Fruit fly (Drosophila melanogaster) S2 (cell line): ENCODE results near the gene CG2861.

Experiments used
- CG8478 ChIP-seq: fragments of >200 bp; optimal IDR thresholded peaks from 2 replicates; lab custom pipeline; 2018
- CTCF ChIP-seq, 2 experiments: fragments of >200 bp; optimal IDR thresholded peaks; 2 replicates each; lab custom pipeline; 2018

The CG2861 gene

dm6 chrX:4804762-4805161 lies at the start of gene CG2861:
Gene CG2861, minus strand, starts transcription at chrX:4804862.
- TF ChIP-seq CTCF (optimal IDR thresholded peaks at IDR 0.05; lab: Kevin White, UChicago) (no peak), CG8478 (lab: Kevin White, UChicago) (no peak)

DNA sequence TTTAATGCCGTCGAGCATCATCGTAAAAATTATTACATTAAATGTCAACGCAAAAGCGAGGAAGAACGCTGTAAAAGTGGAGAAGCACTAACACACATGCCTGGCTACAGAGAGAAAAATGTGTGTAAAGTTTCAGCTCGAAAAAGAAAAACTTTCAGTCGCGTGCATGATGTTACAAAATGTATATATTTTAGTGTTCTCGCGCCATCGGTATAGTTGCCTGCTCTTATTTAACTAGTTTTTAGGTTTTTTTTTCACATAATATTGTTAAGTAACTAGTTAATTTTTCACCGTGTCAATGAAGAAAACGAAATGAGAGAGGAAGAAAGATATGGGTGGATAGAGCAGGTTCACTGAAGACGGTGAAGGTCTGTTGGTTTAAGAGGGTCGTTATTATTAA lies 44.7 kb upstream of the CG2861 start:
- TF ChIP-seq CG8478 (lab: Kevin White, UChicago) (no peak), CTCF (optimal IDR thresholded peaks at IDR 0.05; lab: Kevin White, UChicago) (no peak)

- TF ChIP-seq CG8478 (lab: Kevin White, UChicago) (no peak), CTCF (optimal IDR thresholded peaks at IDR 0.05; lab: Kevin White, UChicago) (no peak)
Observed at dm6 chrX:4840548-4841098, 36.0 kb upstream of the CG2861 start, which contains the start of gene CG42594. Gene CG42594, plus strand, starts transcription at chrX:4840833.

- no peak for TF ChIP-seq CG8478 (lab: Kevin White, UChicago)
- no peak for TF ChIP-seq CTCF (optimal IDR thresholded peaks at IDR 0.05; lab: Kevin White, UChicago)
Observed at dm6 chrX:4825674-4826073, 21.0 kb upstream of the CG2861 start, which contains the start of gene CG12682. Gene CG12682, plus strand, starts transcription at chrX:4825974.

dm6 chrX:4807826-4808225 lies 3.2 kb upstream of the CG2861 start:
- TF ChIP-seq CG8478 (lab: Kevin White, UChicago) (no peak), CTCF (optimal IDR thresholded peaks at IDR 0.05; lab: Kevin White, UChicago) (no peak)

- TF ChIP-seq CTCF (optimal IDR thresholded peaks at IDR 0.05; lab: Kevin White, UChicago) (no peak), CG8478 (lab: Kevin White, UChicago) (no peak)
Observed at dm6 chrX:4783775-4784174, 20.9 kb downstream of the CG2861 start, which contains the start of gene CG6978. Gene CG6978, plus strand, starts transcription at chrX:4784075.

dm6 chrX:4782689-4783088 lies 22.0 kb downstream of the CG2861 start, which contains the start of gene CG15471:
Gene CG15471, minus strand, starts transcription at chrX:4782789.
- TF ChIP-seq CG8478 (lab: Kevin White, UChicago) (no peak), CTCF (optimal IDR thresholded peaks at IDR 0.05; lab: Kevin White, UChicago) (no peak)

- TF ChIP-seq CTCF (optimal IDR thresholded peaks at IDR 0.05; lab: Kevin White, UChicago) (no peak), CG8478 (lab: Kevin White, UChicago) (no peak)
Observed at dm6 chrX:4777275-4777674, 27.4 kb downstream of the CG2861 start, which contains the start of gene CG2871. Gene CG2871, minus strand, starts transcription at chrX:4777375.

dm6 chrX:4771488-4771887 lies 33.2 kb downstream of the CG2861 start, which contains the start of gene Klf15:
Gene Klf15, minus strand, starts transcription at chrX:4771588.
- no peak for TF ChIP-seq CG8478 (lab: Kevin White, UChicago)
- no peak for TF ChIP-seq CTCF (optimal IDR thresholded peaks at IDR 0.05; lab: Kevin White, UChicago)

DNA sequence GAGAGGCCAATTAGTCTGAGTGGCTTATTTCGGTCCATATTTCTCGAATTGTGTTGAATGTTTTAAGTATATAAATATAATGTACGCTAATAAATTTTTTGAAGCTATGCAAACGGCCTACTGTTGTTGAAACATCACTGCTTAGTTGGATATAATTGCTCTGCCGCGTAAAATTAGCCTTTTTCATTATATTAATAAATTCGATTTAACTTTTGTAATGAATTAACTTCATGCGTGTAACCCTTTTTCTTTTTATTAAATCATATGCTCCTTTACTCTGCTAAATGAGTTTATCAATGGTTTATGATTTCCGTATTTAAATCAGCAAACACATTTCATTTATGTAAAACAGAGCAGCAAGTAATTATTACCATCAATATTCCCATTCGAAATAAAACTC lies 34.6 kb downstream of the CG2861 start, which contains the start of gene CG15472:
Gene CG15472, minus strand, starts transcription at position 101 of the 400 bp plus-strand sequence.
- TF ChIP-seq CG8478 (lab: Kevin White, UChicago) = no peak
- no peak for TF ChIP-seq CTCF (optimal IDR thresholded peaks at IDR 0.05; lab: Kevin White, UChicago)

- TF ChIP-seq CG8478 (lab: Kevin White, UChicago) (no peak), CTCF (optimal IDR thresholded peaks at IDR 0.05; lab: Kevin White, UChicago) (no peak)
Observed at dm6 chrX:4762267-4762666, 42.4 kb downstream of the CG2861 start.
